Worm (Caenorhabditis elegans) whole organism, L2 larva: Measurements from ENCODE around the gene tam-1.

Experiments used
- ama-1 ChIP-seq: fragments of 150-350 bp; optimal IDR thresholded peaks from 2 replicates; lab custom pipeline; 2018; ENCODE audit warnings: inconsistent platforms
- egl-27 ChIP-seq: sonication (generic microtip); optimal IDR thresholded peaks from 3 replicates; lab custom pipeline; 2017; ENCODE audit warnings: missing biosample characterization, missing genetic modification reagents, missing genetic modification characterization
- elt-1 ChIP-seq: fragments of 150-350 bp; optimal IDR thresholded peaks from 2 replicates; lab custom pipeline; 2014; ENCODE audit warnings: missing biosample characterization, missing genetic modification characterization
- fos-1 ChIP-seq: fragments of 150-350 bp; optimal IDR thresholded peaks from 2 replicates; lab custom pipeline; 2014; ENCODE audit warnings: missing biosample characterization, missing genetic modification characterization
- lin-39 ChIP-seq: fragments of 150-350 bp; optimal IDR thresholded peaks from 2 replicates; lab custom pipeline; 2014; ENCODE audit warnings: missing biosample characterization, missing genetic modification reagents, missing genetic modification characterization
- mab-5 ChIP-seq: fragments of 150-350 bp; optimal IDR thresholded peaks from 2 replicates; lab custom pipeline; 2014; ENCODE audit warnings: missing biosample characterization, missing genetic modification characterization
- mdl-1 ChIP-seq, 2 experiments: fragments of 150-350 bp in 1 of 2; sonication (generic microtip) in 1 of 2; optimal IDR thresholded peaks; 2 replicates each; lab custom pipeline; 2017; ENCODE audit warnings: missing biosample characterization in 2 of 2, missing genetic modification characterization in 2 of 2
- nhr-10 ChIP-seq: sonication (generic microtip); optimal IDR thresholded peaks from 2 replicates; lab custom pipeline; 2017; ENCODE audit warnings: missing biosample characterization, missing genetic modification characterization
- nhr-11 ChIP-seq: fragments of 150-350 bp; optimal IDR thresholded peaks from 2 replicates; lab custom pipeline; 2014; ENCODE audit warnings: missing biosample characterization, missing genetic modification characterization
- nhr-6 ChIP-seq: fragments of 150-350 bp; optimal IDR thresholded peaks from 2 replicates; lab custom pipeline; 2014; ENCODE audit warnings: missing biosample characterization, missing genetic modification characterization
- sma-9 ChIP-seq, 2 experiments: fragments of 150-350 bp in 1 of 2; sonication (generic microtip) in 1 of 2; optimal IDR thresholded peaks; 2 replicates each; lab custom pipeline; 2014 to 2016; ENCODE audit warnings: missing genetic modification characterization in 2 of 2, mild to moderate bottlenecking in 1 of 2, missing biosample characterization in 1 of 2, missing compliant biosample characterization in 1 of 2, missing genetic modification reagents in 1 of 2, moderate library complexity in 1 of 2
- unc-39 ChIP-seq: fragments of 150-350 bp; optimal IDR thresholded peaks from 2 replicates; lab custom pipeline; 2014; ENCODE audit warnings: missing biosample characterization, missing genetic modification characterization

ce11 chrV:4951434-4951833 lies 11.5 kb downstream of the tam-1 start, which contains the start of gene str-207:
- TF ChIP-seq nhr-10 (tag; lab: Kevin White, UChicago) (no peak), sma-9 (GFP tag; optimal IDR thresholded peaks at IDR 0.05; lab: Kevin White, UChicago) (no peak), sma-9 (tag; optimal IDR thresholded peaks at IDR 0.05; lab: Kevin White, UChicago) (no peak), mdl-1 (tag; optimal IDR thresholded peaks at IDR 0.05; lab: Kevin White, UChicago) (no peak), nhr-6 (tag; lab: Kevin White, UChicago) (no peak), elt-1 (tag; lab: Kevin White, UChicago) (no peak), unc-39 (tag; lab: Kevin White, UChicago) (no peak), egl-27 (no peak), fos-1 (tag; lab: Kevin White, UChicago) (no peak), mab-5 (tag; lab: Kevin White, UChicago) (no peak), nhr-11 (tag; lab: Kevin White, UChicago) (no peak), ama-1 (no peak), lin-39 (tag; lab: Kevin White, UChicago) (no peak)
